Worm (Caenorhabditis elegans): ENCODE measurements around the gene cyld-1.

Gene cyld-1

ce11 chrIII:9861470-9862342 lies 48.8 kb downstream of the cyld-1 start (continued):
- no peak for TF ChIP-seq Y79H2A.3 (GFP tag; conservative IDR thresholded peaks at IDR 0.05)
- peak; percentile 64 for TF ChIP-seq lin-40 (tag; optimal IDR thresholded peaks at IDR 0.05)
- TF ChIP-seq ztf-25 (GFP tag; IDR thresholded peaks at IDR 0.05), result peak; percentile 85
- TF ChIP-seq hsf-1 (GFP tag; IDR thresholded peaks at IDR 0.05), result peak; percentile 66
- TF ChIP-seq ets-4 (GFP tag; optimal IDR thresholded peaks at IDR 0.05), result peak; percentile 14
- TF ChIP-seq ceh-91 (GFP tag; IDR thresholded peaks at IDR 0.05), result no peak
- TF ChIP-seq F57C9.4 (tag; optimal IDR thresholded peaks at IDR 0.05), result no peak
- no peak for TF ChIP-seq nhr-27 (tag; optimal IDR thresholded peaks at IDR 0.05)
- peak; percentile 67 for TF ChIP-seq lin-54 (GFP tag; optimal IDR thresholded peaks at IDR 0.05)
- TF ChIP-seq mel-28 (tag; optimal IDR thresholded peaks at IDR 0.05; ENCODE audit: borderline replicate concordance), result peak; percentile 10
- TF ChIP-seq F37B4.10 (GFP tag; IDR thresholded peaks at IDR 0.05), result no peak
- TF ChIP-seq madf-10 (tag; optimal IDR thresholded peaks at IDR 0.05), result peak; percentile 56
- TF ChIP-seq F52B5.7 (tag; optimal IDR thresholded peaks at IDR 0.05), result peak; percentile 76
- TF ChIP-seq ama-1 (optimal IDR thresholded peaks at IDR 0.05), result no peak
- TF ChIP-seq ama-1 (GFP tag; optimal IDR thresholded peaks at IDR 0.05), result peak in 1 of 2 experiments; percentile 63
- TF ChIP-seq hmg-1.2 (GFP tag; IDR thresholded peaks at IDR 0.05), result peak; percentile 78
- peak; percentile 36 for TF ChIP-seq atf-7 (tag; optimal IDR thresholded peaks at IDR 0.05)
- TF ChIP-seq ccch-3 (GFP tag; optimal IDR thresholded peaks at IDR 0.05), result peak; percentile 61
- TF ChIP-seq egrh-3 (GFP tag; IDR thresholded peaks at IDR 0.05), result no peak
- TF ChIP-seq aptf-3 (GFP tag; IDR thresholded peaks at IDR 0.05), result 0 out of 2 replicates have a peak, but pooled peaks have one; percentile 71
- TF ChIP-seq pbrm-1 (GFP tag; IDR thresholded peaks at IDR 0.05), result peak; percentile 54; the same call in 1 of the 2 replicates
- TF ChIP-seq athp-1 (tag; optimal IDR thresholded peaks at IDR 0.05), result peak; percentile 72
- TF ChIP-seq nfya-2 (GFP tag; IDR thresholded peaks at IDR 0.05), result no peak
- peak; percentile 61 to 73 for TF ChIP-seq rec-8 (tag; optimal IDR thresholded peaks at IDR 0.05)
- peak; percentile 68; the same call in 1 of the 2 replicates for TF ChIP-seq let-526 (GFP tag; IDR thresholded peaks at IDR 0.05)
- peak; percentile 78 for TF ChIP-seq Y53G8AR.9 (GFP tag; conservative IDR thresholded peaks at IDR 0.05)
- TF ChIP-seq ztf-26 (tag; optimal IDR thresholded peaks at IDR 0.05), result peak; percentile 47
- no peak for TF ChIP-seq ceh-58 (GFP tag; IDR thresholded peaks at IDR 0.05)
- no peak for TF ChIP-seq lir-1 (GFP tag; conservative IDR thresholded peaks at IDR 0.05)
- no peak; the same call in 1 of the 2 replicates for TF ChIP-seq madf-8 (GFP tag; conservative IDR thresholded peaks at IDR 0.05)
- 0 out of 2 replicates have a peak, but pooled peaks have one; percentile 29 for TF ChIP-seq F39B2.1 (GFP tag; IDR thresholded peaks at IDR 0.05)
- TF ChIP-seq hmg-20 (GFP tag; IDR thresholded peaks at IDR 0.05), result peak; percentile 78; the same call in 1 of the 2 replicates
- TF ChIP-seq F33H1.4 (GFP tag; IDR thresholded peaks at IDR 0.05), result peak; percentile 34; the same call in 1 of the 2 replicates
- peak; percentile 78 for TF ChIP-seq nhr-90 (tag; optimal IDR thresholded peaks at IDR 0.05)
- 0 out of 2 replicates have a peak, but pooled peaks have one; percentile 37 for TF ChIP-seq attf-3 (GFP tag; conservative IDR thresholded peaks at IDR 0.05)
- TF ChIP-seq ceh-100 (GFP tag; IDR thresholded peaks at IDR 0.05), result peak; percentile 52; the same call in 1 of the 2 replicates
- peak; percentile 89; the same call in 1 of the 2 replicates for TF ChIP-seq cebp-2 (GFP tag; IDR thresholded peaks at IDR 0.05)
- TF ChIP-seq tbp1 (GFP tag; optimal IDR thresholded peaks at IDR 0.05), result peak; percentile 98
- TF ChIP-seq F10E7.11 (tag; optimal IDR thresholded peaks at IDR 0.05), result peak; percentile 55
